Fruit fly (Drosophila melanogaster) whole organism, prepupa: Measurements from ENCODE around the gene TfIIFalpha.

Experiments
- Blimp-1 ChIP-seq: fragments of 200-800 bp; sonication (Bioruptor generic); optimal IDR thresholded peaks from 3 replicates; lab custom pipeline; 2017; ENCODE audit warnings: missing biosample characterization, missing genetic modification characterization, mild to moderate bottlenecking, moderate library complexity, missing genetic modification reagents
- CG15336 ChIP-seq: fragments of 200-800 bp; sonication (Bioruptor generic); IDR thresholded peaks from 2 replicates; pipeline ENCODE4 v1.3.6; 2022; ENCODE audit warnings: missing biosample characterization, missing genetic modification characterization
- Sox15 ChIP-seq: fragments of 200-800 bp; sonication (Bioruptor generic); optimal IDR thresholded peaks from 3 replicates; lab custom pipeline; 2016; ENCODE audit warnings: missing biosample characterization, missing genetic modification characterization
- cyc ChIP-seq: fragments of 200-800 bp; sonication (Bioruptor generic); optimal IDR thresholded peaks from 3 replicates; lab custom pipeline; 2016; ENCODE audit warnings: missing biosample characterization, missing genetic modification characterization

- TF ChIP-seq cyc (GFP tag; lab: Kevin White, UChicago) (no peak), Blimp-1 (GFP tag; lab: Kevin White, UChicago) (peak; percentile 63), CG15336 (0 out of 2 replicates have a peak, but pooled peaks have one; percentile 8), Sox15 (GFP tag; lab: Kevin White, UChicago) (no peak)
Measured at dm6 chr3R:6421712-6422141, 41.5 kb downstream of the TfIIFalpha start.
